Worm (Caenorhabditis elegans): ENCODE data around the gene mtx-2.

DNA sequence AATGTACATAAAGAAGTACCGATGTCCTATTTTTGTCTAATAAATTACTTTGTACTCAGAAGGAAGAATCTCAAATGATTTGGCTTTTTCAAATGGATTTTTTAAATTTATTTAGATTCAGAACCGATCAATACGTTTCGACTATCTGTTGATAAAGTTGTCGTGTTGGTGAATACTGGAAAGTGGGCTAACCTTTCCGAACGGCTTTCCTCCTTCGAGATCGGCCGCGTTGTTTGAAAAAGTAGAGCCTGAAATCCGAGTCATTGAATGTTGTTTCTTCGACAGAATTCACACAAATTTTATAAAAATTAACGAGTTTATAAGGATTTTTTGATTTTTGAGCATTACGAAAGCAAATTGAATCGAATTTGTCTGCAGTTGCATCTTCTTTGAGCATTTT, 10.4 kb upstream of the mtx-2 start:
- TF ChIP-seq elt-3 (tag; optimal IDR thresholded peaks at IDR 0.05), result no peak
- TF ChIP-seq unc-39 (tag; optimal IDR thresholded peaks at IDR 0.05), result no peak
- TF ChIP-seq mbf-1 (tag; optimal IDR thresholded peaks at IDR 0.05), result no peak
- no peak for TF ChIP-seq unc-62 (GFP tag; optimal IDR thresholded peaks at IDR 0.05)
- TF ChIP-seq egl-27 (tag; optimal IDR thresholded peaks at IDR 0.05), result no peak
- TF ChIP-seq lsy-2 (tag; optimal IDR thresholded peaks at IDR 0.05), result no peak
- no peak for TF ChIP-seq sma-9 (GFP tag; optimal IDR thresholded peaks at IDR 0.05)
- no peak for TF ChIP-seq sma-9 (tag; optimal IDR thresholded peaks at IDR 0.05)

Data from whole organism, L2 larva.